Worm (Caenorhabditis elegans) whole organism, L2 larva: ENCODE results near the gene old-2.

ENCODE experiments used
- ama-1 ChIP-seq: fragments of 150-350 bp; optimal IDR thresholded peaks from 2 replicates; lab custom pipeline; 2018; ENCODE audit warnings: inconsistent platforms
- elt-1 ChIP-seq: fragments of 150-350 bp; optimal IDR thresholded peaks from 2 replicates; lab custom pipeline; 2014; ENCODE audit warnings: missing biosample characterization, missing genetic modification characterization
- elt-3 ChIP-seq: sonication (generic microtip); optimal IDR thresholded peaks from 2 replicates; lab custom pipeline; 2017; ENCODE audit warnings: missing biosample characterization, missing genetic modification characterization
- lin-11 ChIP-seq: fragments of 150-350 bp; sonication (generic microtip); optimal IDR thresholded peaks from 2 replicates; lab custom pipeline; 2014; ENCODE audit warnings: missing biosample characterization, missing genetic modification characterization, inconsistent platforms, mixed read lengths
- lin-13 ChIP-seq: fragments of 150-350 bp; optimal IDR thresholded peaks from 2 replicates; lab custom pipeline; 2014; ENCODE audit warnings: missing biosample characterization, missing genetic modification reagents, missing genetic modification characterization
- lin-39 ChIP-seq: fragments of 150-350 bp; optimal IDR thresholded peaks from 2 replicates; lab custom pipeline; 2014; ENCODE audit warnings: missing biosample characterization, missing genetic modification reagents, missing genetic modification characterization
- nhr-10 ChIP-seq: sonication (generic microtip); optimal IDR thresholded peaks from 2 replicates; lab custom pipeline; 2017; ENCODE audit warnings: missing biosample characterization, missing genetic modification characterization
- nhr-11 ChIP-seq: fragments of 150-350 bp; optimal IDR thresholded peaks from 2 replicates; lab custom pipeline; 2014; ENCODE audit warnings: missing biosample characterization, missing genetic modification characterization
- nhr-237 ChIP-seq: fragments of 150-350 bp; optimal IDR thresholded peaks from 2 replicates; lab custom pipeline; 2014; ENCODE audit warnings: missing biosample characterization, missing genetic modification characterization
- nhr-25 ChIP-seq: fragments of 150-350 bp; sonication (generic microtip); optimal IDR thresholded peaks from 3 replicates; lab custom pipeline; 2014; ENCODE audit warnings: missing biosample characterization, missing genetic modification characterization
- nhr-6 ChIP-seq: fragments of 150-350 bp; optimal IDR thresholded peaks from 2 replicates; lab custom pipeline; 2014; ENCODE audit warnings: missing biosample characterization, missing genetic modification characterization
- snpc-4 ChIP-seq: fragments of 150-350 bp; optimal IDR thresholded peaks from 2 replicates; lab custom pipeline; 2014; ENCODE audit warnings: missing biosample characterization, missing genetic modification characterization
- unc-39 ChIP-seq: fragments of 150-350 bp; optimal IDR thresholded peaks from 2 replicates; lab custom pipeline; 2014; ENCODE audit warnings: missing biosample characterization, missing genetic modification characterization
- unc-62 ChIP-seq: fragments of 150-350 bp; optimal IDR thresholded peaks from 2 replicates; lab custom pipeline; 2014; ENCODE audit warnings: missing biosample characterization, missing genetic modification reagents, missing genetic modification characterization

ce11 chrII:9898744-9899143 lies 49.3 kb upstream of the old-2 start:
- TF ChIP-seq ama-1 (lab: Kevin White, UChicago) (no peak), lin-39 (tag; lab: Kevin White, UChicago) (no peak), nhr-11 (tag; lab: Kevin White, UChicago) (no peak), nhr-25 (tag; lab: Kevin White, UChicago) (no peak), nhr-237 (no peak), nhr-10 (no peak), elt-3 (no peak), unc-62 (no peak), lin-11 (no peak), unc-39 (tag; lab: Kevin White, UChicago) (no peak), lin-13 (GFP tag; lab: Kevin White, UChicago) (no peak), snpc-4 (no peak), nhr-6 (tag; lab: Kevin White, UChicago) (no peak), elt-1 (tag; lab: Kevin White, UChicago) (no peak)
